Fruit fly (Drosophila melanogaster) S2 (cell line): ENCODE results near the gene Atg101.
A peak's percentile ranks its signal among the peaks of the same experiment; 100 is the strongest.

Source experiments
- CG8478 ChIP-seq: fragments of >200 bp; optimal IDR thresholded peaks from 2 replicates; lab custom pipeline; 2018
- CTCF ChIP-seq, 2 experiments: fragments of >200 bp; optimal IDR thresholded peaks; 2 replicates each; lab custom pipeline; 2018

DNA sequence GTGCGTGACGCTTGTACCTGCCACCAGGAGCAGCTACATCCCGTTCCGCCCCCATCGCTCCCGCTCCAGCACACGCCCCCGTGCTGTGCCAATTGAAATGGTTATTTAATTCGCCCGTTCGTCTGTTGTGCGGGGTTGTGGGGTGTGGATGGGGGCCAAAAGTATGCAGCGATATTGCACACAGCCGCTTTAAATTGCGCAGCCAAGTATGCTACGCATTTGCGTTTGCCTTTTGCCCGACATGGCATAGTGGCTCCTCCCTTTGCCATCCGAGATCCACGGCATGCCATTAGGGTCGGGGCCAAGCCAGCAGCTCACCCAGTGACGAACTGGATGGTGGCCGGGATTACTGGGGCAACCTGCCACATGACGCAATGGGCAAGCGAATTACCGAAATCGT, 19.5 kb upstream of the Atg101 start:
- TF ChIP-seq CTCF (optimal IDR thresholded peaks at IDR 0.05; lab: Kevin White, UChicago) = peak; percentile 13 to 40
- TF ChIP-seq CG8478 (lab: Kevin White, UChicago) = no peak
